Fruit fly (Drosophila melanogaster) whole organism, embryonic: ENCODE measurements around the gene CG2767.

ENCODE experiments used
- Asciz ChIP-seq: fragments of 200-800 bp; sonication (Bioruptor generic); optimal IDR thresholded peaks from 2 replicates; lab custom pipeline; 2017; ENCODE audit warnings: missing biosample characterization, mild to moderate bottlenecking, missing genetic modification characterization, missing genetic modification reagents
- Atf3 ChIP-seq: fragments of 200-800 bp; sonication (Bioruptor generic); optimal IDR thresholded peaks from 3 replicates; lab custom pipeline; 2016; ENCODE audit warnings: missing biosample characterization, missing genetic modification characterization
- BtbVII ChIP-seq: fragments of 200-800 bp; sonication (Bioruptor generic); optimal IDR thresholded peaks from 3 replicates; lab custom pipeline; 2017; ENCODE audit warnings: missing biosample characterization, mild to moderate bottlenecking, missing genetic modification characterization
- CG10321 ChIP-seq: fragments of 200-800 bp; sonication (Bioruptor generic); IDR thresholded peaks from 2 replicates; pipeline ENCODE4 v1.3.6; 2022; ENCODE audit warnings: missing biosample characterization, missing genetic modification characterization
- CG10543 ChIP-seq: fragments of 200-800 bp; sonication (Bioruptor generic); optimal IDR thresholded peaks from 3 replicates; lab custom pipeline; 2017; ENCODE audit warnings: missing biosample characterization, mild to moderate bottlenecking, missing genetic modification characterization, moderate library complexity
- CG12104 ChIP-seq: fragments of 200-800 bp; sonication (Bioruptor generic); optimal IDR thresholded peaks from 3 replicates; lab custom pipeline; 2016; ENCODE audit warnings: missing biosample characterization, missing genetic modification characterization
- CG12155 ChIP-seq: fragments of 200-800 bp; sonication (Bioruptor generic); optimal IDR thresholded peaks from 3 replicates; lab custom pipeline; 2016; ENCODE audit warnings: missing biosample characterization, missing genetic modification characterization
- CG13624 ChIP-seq: fragments of 200-800 bp; sonication (Bioruptor generic); optimal IDR thresholded peaks from 2 replicates; lab custom pipeline; 2016; ENCODE audit warnings: missing biosample characterization, missing genetic modification characterization
- CG14710 ChIP-seq: fragments of 200-800 bp; sonication (Bioruptor generic); optimal IDR thresholded peaks from 3 replicates; lab custom pipeline; 2019; ENCODE audit warnings: missing biosample characterization, mild to moderate bottlenecking, missing genetic modification characterization, moderate library complexity
- CG15269 ChIP-seq: fragments of 200-800 bp; sonication (Bioruptor generic); optimal IDR thresholded peaks from 2 replicates; lab custom pipeline; 2018; ENCODE audit warnings: missing biosample characterization, mild to moderate bottlenecking, missing genetic modification characterization, moderate library complexity
- CG1603 ChIP-seq: fragments of 200-800 bp; sonication (Bioruptor generic); optimal IDR thresholded peaks from 2 replicates; lab custom pipeline; 2019; ENCODE audit warnings: missing biosample characterization, mild to moderate bottlenecking, missing genetic modification characterization, moderate library complexity
- CG16863 ChIP-seq: fragments of 200-800 bp; sonication (Bioruptor generic); optimal IDR thresholded peaks from 3 replicates; lab custom pipeline; 2016; ENCODE audit warnings: missing biosample characterization, missing genetic modification characterization
- CG17802 ChIP-seq: fragments of 200-800 bp; sonication (Bioruptor generic); optimal IDR thresholded peaks from 2 replicates; lab custom pipeline; 2018; ENCODE audit warnings: missing biosample characterization, mild to moderate bottlenecking, missing genetic modification characterization, moderate library complexity
- CG1792 ChIP-seq: fragments of 200-800 bp; sonication (Bioruptor generic); optimal IDR thresholded peaks from 2 replicates; lab custom pipeline; 2016; ENCODE audit warnings: missing biosample characterization, missing genetic modification characterization
- CG18476 ChIP-seq: fragments of 200-800 bp; sonication (Bioruptor generic); optimal IDR thresholded peaks from 2 replicates; lab custom pipeline; 2016; ENCODE audit warnings: missing biosample characterization, mild to moderate bottlenecking, missing genetic modification characterization
- CG2889 ChIP-seq: fragments of 200-800 bp; sonication (Bioruptor generic); IDR thresholded peaks from 3 replicates; pipeline ENCODE4 v1.3.6; 2022; ENCODE audit warnings: missing biosample characterization, missing genetic modification characterization
- CG3065 ChIP-seq: fragments of 200-800 bp; sonication (Bioruptor generic); optimal IDR thresholded peaks from 2 replicates; lab custom pipeline; 2016; ENCODE audit warnings: missing biosample characterization, missing genetic modification characterization
- CG3995 ChIP-seq: fragments of 200-800 bp; sonication (Bioruptor generic); optimal IDR thresholded peaks from 3 replicates; lab custom pipeline; 2016; ENCODE audit warnings: missing biosample characterization, missing genetic modification characterization
- CG5245 ChIP-seq: fragments of 200-800 bp; sonication (Bioruptor generic); optimal IDR thresholded peaks from 3 replicates; lab custom pipeline; 2016; ENCODE audit warnings: missing biosample characterization, missing genetic modification characterization
- CG6683 ChIP-seq: fragments of 200-800 bp; sonication (Bioruptor generic); optimal IDR thresholded peaks from 2 replicates; lab custom pipeline; 2017; ENCODE audit warnings: missing biosample characterization, mild to moderate bottlenecking, missing genetic modification characterization, missing genetic modification reagents
- CG6813 ChIP-seq: fragments of 200-800 bp; sonication (Bioruptor generic); optimal IDR thresholded peaks from 2 replicates; lab custom pipeline; 2017; ENCODE audit warnings: missing biosample characterization, missing genetic modification characterization, mild to moderate bottlenecking, moderate library complexity, missing genetic modification reagents
- CG6854 ChIP-seq: fragments of 200-800 bp; sonication (Bioruptor generic); optimal IDR thresholded peaks from 3 replicates; lab custom pipeline; 2017; ENCODE audit warnings: missing biosample characterization, mild to moderate bottlenecking, missing genetic modification characterization
- CG9215 ChIP-seq: fragments of 200-800 bp; sonication (Bioruptor generic); IDR thresholded peaks from 2 replicates; pipeline ENCODE4 v1.3.6; 2022; ENCODE audit warnings: missing biosample characterization, missing genetic modification characterization
- Camta ChIP-seq: fragments of 200-800 bp; sonication (Bioruptor generic); optimal IDR thresholded peaks from 2 replicates; lab custom pipeline; 2016; ENCODE audit warnings: missing biosample characterization, missing genetic modification characterization
- Drgx ChIP-seq: fragments of 200-800 bp; sonication (Bioruptor generic); IDR thresholded peaks from 2 replicates; pipeline ENCODE4 v1.3.6; 2022; ENCODE audit warnings: missing biosample characterization, missing genetic modification characterization
- Fer2 ChIP-seq: fragments of 200-800 bp; sonication (Bioruptor generic); optimal IDR thresholded peaks from 2 replicates; lab custom pipeline; 2018; ENCODE audit warnings: missing biosample characterization, mild to moderate bottlenecking, missing genetic modification characterization, moderate library complexity
- HLHmδ ChIP-seq: fragments of 200-800 bp; sonication (Bioruptor generic); optimal IDR thresholded peaks from 2 replicates; lab custom pipeline; 2018; ENCODE audit warnings: missing biosample characterization, mild to moderate bottlenecking, missing genetic modification characterization, moderate library complexity
- Hr78 ChIP-seq, 2 experiments: fragments of 200-800 bp in 1 of 2; fragments of >200 bp in 1 of 2; sonication (Bioruptor generic) in 1 of 2; optimal IDR thresholded peaks; 2 replicates each; lab custom pipeline; 2017 to 2019; ENCODE audit warnings: missing biosample characterization in 2 of 2, missing genetic modification characterization in 2 of 2, mild to moderate bottlenecking in 1 of 2, moderate library complexity in 1 of 2
- Lpt ChIP-seq: fragments of >200 bp; optimal IDR thresholded peaks from 2 replicates; lab custom pipeline; 2018; ENCODE audit warnings: missing biosample characterization, missing genetic modification characterization
- MESR4 ChIP-seq: fragments of 200-800 bp; sonication (Bioruptor generic); optimal IDR thresholded peaks from 2 replicates; lab custom pipeline; 2018; ENCODE audit warnings: missing biosample characterization, mild to moderate bottlenecking, missing genetic modification characterization, moderate library complexity
- Med ChIP-seq: fragments of 200-800 bp; sonication (Bioruptor generic); peaks from one replicate; lab custom pipeline; 2016; ENCODE audit warnings: missing biosample characterization, missing genetic modification characterization, mild to moderate bottlenecking, inconsistent platforms, moderate library complexity
- Myb ChIP-seq: fragments of 200-800 bp; sonication (Bioruptor generic); optimal IDR thresholded peaks from 2 replicates; lab custom pipeline; 2016; ENCODE audit warnings: missing biosample characterization, missing genetic modification characterization
- Pdp1 ChIP-seq, 2 experiments: fragments of 200-800 bp; sonication (Bioruptor generic); optimal IDR thresholded peaks; 3 replicates each; lab custom pipeline; 2016; ENCODE audit warnings: missing biosample characterization in 2 of 2, missing genetic modification characterization in 2 of 2, mild to moderate bottlenecking in 1 of 2, moderate library complexity in 1 of 2
- Rfx ChIP-seq: fragments of 200-800 bp; sonication (Bioruptor generic); IDR thresholded peaks from 2 replicates; pipeline ENCODE4 v1.3.6; 2022; ENCODE audit warnings: missing biosample characterization, missing genetic modification characterization
- ash1 ChIP-seq: fragments of 200-800 bp; sonication (Bioruptor generic); optimal IDR thresholded peaks from 2 replicates; lab custom pipeline; 2018; ENCODE audit warnings: missing biosample characterization, mild to moderate bottlenecking, missing genetic modification characterization
- az2 ChIP-seq: fragments of 200-800 bp; sonication (Bioruptor generic); optimal IDR thresholded peaks from 3 replicates; lab custom pipeline; 2016; ENCODE audit warnings: missing biosample characterization, missing genetic modification characterization
- br ChIP-seq: fragments of >200 bp; optimal IDR thresholded peaks from 2 replicates; lab custom pipeline; 2017
- dmrt99B ChIP-seq: fragments of 200-800 bp; sonication (Bioruptor generic); optimal IDR thresholded peaks from 2 replicates; lab custom pipeline; 2018; ENCODE audit warnings: missing biosample characterization, mild to moderate bottlenecking, missing genetic modification characterization, moderate library complexity
- dpn ChIP-seq, 2 experiments: fragments of 200-800 bp; sonication (Bioruptor generic); optimal IDR thresholded peaks; 3 replicates each; lab custom pipeline; 2016; ENCODE audit warnings: missing biosample characterization in 2 of 2, missing genetic modification characterization in 2 of 2
- fu2 ChIP-seq: fragments of 200-800 bp; sonication (Bioruptor generic); optimal IDR thresholded peaks from 2 replicates; lab custom pipeline; 2016; ENCODE audit warnings: missing biosample characterization, missing genetic modification characterization
- gfzf ChIP-seq: fragments of 200-800 bp; sonication (Bioruptor generic); optimal IDR thresholded peaks from 2 replicates; lab custom pipeline; 2016; ENCODE audit warnings: missing biosample characterization, mild to moderate bottlenecking, missing genetic modification characterization, moderate library complexity
- grau ChIP-seq: fragments of 200-800 bp; optimal IDR thresholded peaks from 3 replicates; lab custom pipeline; 2019; ENCODE audit warnings: missing biosample characterization, mild to moderate bottlenecking, missing genetic modification characterization, moderate library complexity
- gro ChIP-seq: fragments of 200-800 bp; sonication (Bioruptor generic); optimal IDR thresholded peaks from 2 replicates; lab custom pipeline; 2016; ENCODE audit warnings: missing biosample characterization, missing genetic modification characterization
- hbn ChIP-seq: fragments of 200-800 bp; sonication (Bioruptor generic); IDR thresholded peaks from 2 replicates; pipeline ENCODE4 v1.3.6; 2022; ENCODE audit warnings: missing biosample characterization, missing genetic modification characterization; ENCODE audit not compliant: partially characterized antibody
- jigr1 ChIP-seq: fragments of 200-800 bp; sonication (Bioruptor generic); IDR thresholded peaks from 3 replicates; pipeline ENCODE4 v1.3.6; 2022; ENCODE audit warnings: missing biosample characterization, missing genetic modification characterization
- ken ChIP-seq: fragments of 200-800 bp; sonication (Bioruptor generic); IDR thresholded peaks from 3 replicates; pipeline ENCODE4 v1.3.6; 2022; ENCODE audit warnings: missing biosample characterization, missing genetic modification characterization
- lov ChIP-seq, 2 experiments: fragments of 200-800 bp in 1 of 2; fragments of >200 bp in 1 of 2; sonication (Bioruptor generic) in 1 of 2; IDR thresholded peaks in 1 of 2; optimal IDR thresholded peaks in 1 of 2; 2 replicates in 1 of 2; 3 replicates in 1 of 2; pipeline versions ENCODE4 v1.3.6 to Lab custom; 2017 to 2022; ENCODE audit warnings: missing biosample characterization in 1 of 2, missing genetic modification characterization in 1 of 2
- run ChIP-seq: fragments of 200-800 bp; sonication (Bioruptor generic); optimal IDR thresholded peaks from 3 replicates; lab custom pipeline; 2018; ENCODE audit warnings: missing biosample characterization, mild to moderate bottlenecking, missing genetic modification characterization
- vfl ChIP-seq: fragments of 200-800 bp; sonication (Bioruptor generic); optimal IDR thresholded peaks from 2 replicates; lab custom pipeline; 2016; ENCODE audit warnings: missing biosample characterization, missing genetic modification characterization

Gene CG2767

DNA sequence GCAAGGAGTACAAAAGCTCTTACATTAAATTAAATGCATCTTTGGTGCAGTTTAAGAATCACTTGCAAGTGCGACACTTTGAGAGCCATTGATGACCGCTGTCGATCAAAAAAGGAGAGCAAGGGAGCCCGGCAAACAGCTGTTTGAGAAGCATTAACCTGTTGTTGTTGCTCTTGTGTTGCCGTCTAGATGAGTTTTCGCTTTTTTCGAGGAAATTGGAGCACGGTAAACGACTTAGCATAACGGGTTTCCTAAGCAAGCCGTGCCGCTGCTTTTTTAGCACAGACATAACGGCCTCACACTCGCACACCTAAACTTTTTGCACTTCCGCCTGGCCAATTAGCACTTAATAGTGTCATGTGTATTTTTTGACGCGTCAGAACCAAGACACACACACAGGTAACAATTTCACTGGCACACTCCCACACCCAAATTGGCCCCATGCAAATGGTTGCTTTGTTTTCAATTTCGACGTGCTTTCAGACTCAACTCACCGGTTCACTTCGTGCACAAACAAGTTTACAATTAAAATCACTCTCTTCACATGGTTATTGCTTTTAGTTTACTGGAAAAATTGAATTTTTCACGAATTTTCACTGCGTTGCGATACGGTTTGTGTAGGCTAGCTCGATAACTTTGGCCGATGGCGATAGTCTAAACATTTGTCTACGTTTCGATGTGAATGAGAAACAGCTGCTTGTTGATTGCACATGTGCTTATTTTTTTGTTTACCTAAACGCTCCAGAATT is 22.4 kb upstream of the CG2767 start, which contains the start of the genes CG10903 and CG2747 (continued):
- peak; percentile 27 for TF ChIP-seq CG14710 (tag; lab: Kevin White, UChicago)
- no peak for TF ChIP-seq Camta
- TF ChIP-seq CG10321 (GFP tag; lab: Robert Waterston, UW) = no peak
- no peak for TF ChIP-seq CG6683 (GFP tag; lab: Kevin White, UChicago)
- no peak for TF ChIP-seq dmrt99B (tag; lab: Kevin White, UChicago)
- TF ChIP-seq Lpt (GFP tag; lab: Kevin White, UChicago) = no peak
- TF ChIP-seq CG15269 (tag; lab: Kevin White, UChicago) = no peak
- TF ChIP-seq dpn (GFP tag; optimal IDR thresholded peaks at IDR 0.05; lab: Kevin White, UChicago) = peak in 1 of 2 experiments; percentile 10
- peak; percentile 82 for TF ChIP-seq MESR4 (GFP tag; lab: Kevin White, UChicago)
- TF ChIP-seq gfzf = no peak
- TF ChIP-seq jigr1 (GFP tag; lab: Robert Waterston, UW) = no peak
- TF ChIP-seq run (tag; lab: Kevin White, UChicago) = no peak
- 0 out of 2 replicates have a peak, but pooled peaks have one; percentile 35 for TF ChIP-seq Rfx (GFP tag; lab: Robert Waterston, UW)
- no peak for TF ChIP-seq CG18476
- TF ChIP-seq CG3065 (GFP tag; lab: Kevin White, UChicago) = no peak
- TF ChIP-seq Med (GFP tag; lab: Kevin White, UChicago) = peak; percentile 85
- no peak for TF ChIP-seq CG2889 (GFP tag; lab: Robert Waterston, UW)
- TF ChIP-seq BtbVII (GFP tag; lab: Kevin White, UChicago) = no peak
- peak; percentile 47 for TF ChIP-seq CG1603 (tag; lab: Kevin White, UChicago)
- TF ChIP-seq CG6854 (GFP tag; lab: Kevin White, UChicago) = peak; percentile 49
- no peak for TF ChIP-seq CG12155
- TF ChIP-seq az2 (GFP tag; lab: Kevin White, UChicago) = no peak
- no peak for TF ChIP-seq CG17802 (tag; lab: Kevin White, UChicago)
- TF ChIP-seq br (lab: Kevin White, UChicago) = no peak
- TF ChIP-seq Drgx = no peak
- no peak for TF ChIP-seq lov (optimal IDR thresholded peaks at IDR 0.05; lab: Kevin White, UChicago)
- no peak for TF ChIP-seq lov (GFP tag; IDR thresholded peaks at IDR 0.05; lab: Robert Waterston, UW)
- TF ChIP-seq fu2 (GFP tag; lab: Kevin White, UChicago) = no peak
- TF ChIP-seq Myb (GFP tag; lab: Kevin White, UChicago) = no peak
- no peak for TF ChIP-seq HLHmδ (GFP tag; lab: Kevin White, UChicago)
- TF ChIP-seq CG1792 (GFP tag; lab: Kevin White, UChicago) = no peak
- no peak for TF ChIP-seq CG6813 (GFP tag; lab: Kevin White, UChicago)
- TF ChIP-seq CG16863 (GFP tag; lab: Kevin White, UChicago) = no peak
- no peak for TF ChIP-seq Fer2 (tag; lab: Kevin White, UChicago)
- TF ChIP-seq ken (GFP tag; lab: Robert Waterston, UW) = no peak
- TF ChIP-seq Hr78 (GFP tag; optimal IDR thresholded peaks at IDR 0.05; lab: Kevin White, UChicago) = no peak
- peak; percentile 41 for TF ChIP-seq CG10543 (GFP tag; lab: Kevin White, UChicago)
- no peak for TF ChIP-seq Atf3 (GFP tag; lab: Kevin White, UChicago)
- no peak for TF ChIP-seq vfl
- no peak for TF ChIP-seq Asciz (GFP tag; lab: Kevin White, UChicago)
- peak; percentile 76 for TF ChIP-seq gro (GFP tag; lab: Kevin White, UChicago)
- peak; percentile 65 for TF ChIP-seq hbn (GFP tag; lab: Robert Waterston, UW)
- TF ChIP-seq CG12104 (GFP tag; lab: Kevin White, UChicago) = no peak
- peak; percentile 17 for TF ChIP-seq CG13624 (GFP tag; lab: Kevin White, UChicago)
- TF ChIP-seq ash1 (GFP tag; lab: Kevin White, UChicago) = no peak
- peak; percentile 9 for TF ChIP-seq grau (tag; lab: Kevin White, UChicago)
- no peak for TF ChIP-seq CG9215
- peak in 1 of 2 experiments; percentile 43 for TF ChIP-seq Pdp1 (GFP tag; optimal IDR thresholded peaks at IDR 0.05; lab: Kevin White, UChicago)
- no peak for TF ChIP-seq CG5245
- TF ChIP-seq CG3995 (GFP tag; lab: Kevin White, UChicago) = peak; percentile 45
